Worm (Caenorhabditis elegans): ENCODE measurements around the gene hrde-2.

The hrde-2 gene

DNA sequence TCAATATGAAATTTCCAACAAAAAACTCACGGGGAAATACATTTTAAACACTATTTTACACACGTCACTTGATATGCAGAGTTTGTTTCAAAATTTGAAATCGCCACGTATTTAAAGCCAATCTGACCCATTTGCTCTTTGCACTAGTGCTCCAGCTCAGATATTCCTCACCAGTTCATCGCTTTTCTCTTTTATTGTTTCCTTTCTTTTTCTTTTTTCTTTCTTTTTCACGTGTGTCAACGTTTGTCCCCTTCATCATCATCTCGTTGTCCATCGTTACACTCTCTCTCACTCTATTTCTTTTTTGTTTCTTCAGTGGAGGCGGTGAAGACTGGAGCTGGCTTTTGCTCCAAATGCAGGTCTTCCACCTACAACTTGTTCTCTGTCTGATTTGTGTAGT is 20.3 kb upstream of the hrde-2 start, which contains the start of gene F02D8.4:
Gene F02D8.4, plus strand, starts transcription at position 301 of the 400 bp plus-strand sequence.
- TF ChIP-seq elt-4 (tag; optimal IDR thresholded peaks at IDR 0.05) (no peak), F13H6.1 (tag; optimal IDR thresholded peaks at IDR 0.05) (no peak), zip-5 (tag; optimal IDR thresholded peaks at IDR 0.05) (no peak), ceh-31 (tag; optimal IDR thresholded peaks at IDR 0.05) (no peak), C38D4.7 (GFP tag; optimal IDR thresholded peaks at IDR 0.05) (no peak), che-1 (tag; optimal IDR thresholded peaks at IDR 0.05) (no peak), madf-2 (tag; optimal IDR thresholded peaks at IDR 0.05) (no peak), pag-3 (tag; optimal IDR thresholded peaks at IDR 0.05; ENCODE audit: borderline replicate concordance) (no peak), pat-9 (tag; optimal IDR thresholded peaks at IDR 0.05) (no peak)

- TF ChIP-seq nfya-1 (tag; optimal IDR thresholded peaks at IDR 0.05) (peak; percentile 19), pag-3 (tag; optimal IDR thresholded peaks at IDR 0.05; ENCODE audit: borderline replicate concordance) (no peak)
Measured at ce11 chrV:14990843-14991242, 14.1 kb upstream of the hrde-2 start, which contains the start of the genes cdt-2 and T01C3.2. TSS of gene cdt-2 (minus strand) at chrV:14991126. TSS of gene T01C3.2 (plus strand) at chrV:14991168.

DNA sequence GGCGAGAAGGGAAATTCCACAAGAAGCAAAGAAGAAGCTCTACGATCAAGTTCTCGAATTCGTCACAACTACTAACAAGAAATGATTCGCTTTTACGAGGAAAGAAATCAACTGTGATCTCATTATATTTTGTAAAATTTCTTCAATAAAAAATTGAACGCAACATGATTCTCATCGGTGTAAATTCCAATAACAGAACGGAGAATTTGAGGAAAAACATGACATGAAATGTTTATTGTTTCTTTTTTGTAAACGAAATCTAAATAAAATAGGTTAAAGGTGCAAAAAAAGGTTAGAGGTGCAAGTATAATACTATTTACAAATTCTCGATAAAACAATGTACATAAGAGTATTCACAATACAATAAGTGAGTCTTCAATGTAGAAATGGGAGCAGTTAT is 13.4 kb upstream of the hrde-2 start:
- no peak for TF ChIP-seq nhr-232 (tag; optimal IDR thresholded peaks at IDR 0.05)
- no peak for TF ChIP-seq unc-3 (GFP tag; conservative IDR thresholded peaks at IDR 0.05)
- no peak for TF ChIP-seq unc-3 (tag; optimal IDR thresholded peaks at IDR 0.05)
- TF ChIP-seq elt-2 (tag; optimal IDR thresholded peaks at IDR 0.05), result no peak
- TF ChIP-seq C08G9.2 (tag; optimal IDR thresholded peaks at IDR 0.05), result no peak
- no peak for TF ChIP-seq dve-1 (tag; optimal IDR thresholded peaks at IDR 0.05)
- TF ChIP-seq fkh-6 (tag; optimal IDR thresholded peaks at IDR 0.05), result no peak
- no peak for TF ChIP-seq hlh-15 (tag; optimal IDR thresholded peaks at IDR 0.05)
- no peak for TF ChIP-seq ceh-22 (tag; optimal IDR thresholded peaks at IDR 0.05)
- TF ChIP-seq K09A11.1 (tag; optimal IDR thresholded peaks at IDR 0.05; ENCODE audit: insufficient read depth), result no peak
- TF ChIP-seq lin-11 (tag; optimal IDR thresholded peaks at IDR 0.05), result no peak
- no peak for TF ChIP-seq che-1 (tag; optimal IDR thresholded peaks at IDR 0.05)
- no peak for TF ChIP-seq tbx-7 (tag; optimal IDR thresholded peaks at IDR 0.05)
- TF ChIP-seq madf-2 (tag; optimal IDR thresholded peaks at IDR 0.05), result no peak
- no peak for TF ChIP-seq ttx-3 (tag; optimal IDR thresholded peaks at IDR 0.05)
- TF ChIP-seq fkh-10 (GFP tag; optimal IDR thresholded peaks at IDR 0.05), result no peak
- no peak for TF ChIP-seq F13H6.1 (tag; optimal IDR thresholded peaks at IDR 0.05)
- no peak for TF ChIP-seq hlh-6 (tag; optimal IDR thresholded peaks at IDR 0.05)
- no peak for TF ChIP-seq C38D4.7 (GFP tag; optimal IDR thresholded peaks at IDR 0.05)

DNA sequence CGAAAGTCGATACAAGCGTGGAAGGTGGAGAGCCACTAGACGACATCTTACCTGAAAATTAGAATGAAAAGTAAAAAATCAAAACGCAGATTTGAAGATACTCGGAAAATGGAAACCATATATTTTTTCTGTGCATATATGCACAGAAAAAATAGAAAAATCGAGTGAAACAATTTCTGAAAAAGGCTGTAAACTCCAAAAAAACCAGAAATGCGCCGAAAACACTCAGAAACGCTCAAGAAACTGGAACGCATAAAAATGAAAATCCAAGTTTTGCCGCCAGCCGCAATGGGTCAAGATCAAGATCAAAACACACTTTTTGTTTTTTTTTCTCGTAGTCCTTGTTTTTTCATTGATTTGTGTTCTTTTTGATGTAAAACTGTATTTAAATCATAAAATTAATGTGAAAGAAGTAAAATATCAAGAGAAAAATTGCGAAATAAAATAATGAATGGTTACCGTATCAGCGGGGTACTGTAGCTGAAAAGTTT is 12.2 kb upstream of the hrde-2 start, which contains the start of gene T01C3.3:
Gene T01C3.3, minus strand, starts transcription at position 51 of the 491 bp plus-strand sequence.
- no peak for TF ChIP-seq mec-3 (tag; optimal IDR thresholded peaks at IDR 0.05; ENCODE audit: borderline replicate concordance)
- TF ChIP-seq hlh-6 (tag; optimal IDR thresholded peaks at IDR 0.05), result no peak
- TF ChIP-seq eyg-1 (tag; optimal IDR thresholded peaks at IDR 0.05), result no peak
- no peak for TF ChIP-seq fkh-10 (GFP tag; optimal IDR thresholded peaks at IDR 0.05)
- TF ChIP-seq K09A11.1 (tag; optimal IDR thresholded peaks at IDR 0.05; ENCODE audit: insufficient read depth), result no peak
- no peak for TF ChIP-seq pros-1 (tag; optimal IDR thresholded peaks at IDR 0.05)
- no peak for TF ChIP-seq ceh-24 (tag; optimal IDR thresholded peaks at IDR 0.05)
- TF ChIP-seq ceh-2 (tag; optimal IDR thresholded peaks at IDR 0.05), result no peak
- no peak for TF ChIP-seq pqm-1 (tag; optimal IDR thresholded peaks at IDR 0.05)
- TF ChIP-seq sox-2 (GFP tag; IDR thresholded peaks at IDR 0.05), result no peak
- no peak for TF ChIP-seq syd-9 (tag; optimal IDR thresholded peaks at IDR 0.05)
- no peak for TF ChIP-seq ref-2 (tag; optimal IDR thresholded peaks at IDR 0.05)

DNA sequence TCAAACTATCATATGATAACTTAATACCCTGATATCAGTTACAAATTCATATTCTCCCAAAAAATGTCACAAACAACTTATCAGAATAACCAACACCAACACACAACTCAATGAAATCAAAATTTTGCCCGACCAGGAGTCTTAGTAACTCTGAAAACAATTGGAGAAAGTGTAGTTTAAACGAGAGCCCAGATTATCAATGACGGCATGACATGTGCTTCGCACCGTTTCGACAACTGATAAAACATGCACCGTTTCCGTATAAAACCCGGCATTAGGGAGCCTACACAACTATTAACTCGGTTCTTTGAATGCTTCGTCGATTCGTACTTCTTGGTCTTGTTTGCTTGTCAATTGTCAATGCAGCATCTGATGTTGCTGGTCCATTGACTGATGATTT is 11.3 kb upstream of the hrde-2 start, which contains the start of gene fil-1:
Gene fil-1, plus strand, starts transcription at position 219 of the 400 bp plus-strand sequence.
- no peak for TF ChIP-seq npax-4 (tag; optimal IDR thresholded peaks at IDR 0.05)
- no peak for TF ChIP-seq zip-5 (tag; optimal IDR thresholded peaks at IDR 0.05)
- TF ChIP-seq ceh-24 (tag; optimal IDR thresholded peaks at IDR 0.05), result no peak
- no peak for TF ChIP-seq dve-1 (tag; optimal IDR thresholded peaks at IDR 0.05)
- TF ChIP-seq syd-9 (tag; optimal IDR thresholded peaks at IDR 0.05), result no peak
- no peak for TF ChIP-seq F13H6.1 (tag; optimal IDR thresholded peaks at IDR 0.05)
- no peak for TF ChIP-seq unc-86 (tag; optimal IDR thresholded peaks at IDR 0.05)
- TF ChIP-seq lim-6 (tag; optimal IDR thresholded peaks at IDR 0.05), result no peak
- no peak for TF ChIP-seq ets-4 (tag; optimal IDR thresholded peaks at IDR 0.05)
- no peak for TF ChIP-seq unc-55 (GFP tag; optimal IDR thresholded peaks at IDR 0.05)
- TF ChIP-seq gmeb-2 (tag; optimal IDR thresholded peaks at IDR 0.05), result no peak
- no peak for TF ChIP-seq hlh-15 (tag; optimal IDR thresholded peaks at IDR 0.05)
- no peak for TF ChIP-seq ceh-30 (tag; optimal IDR thresholded peaks at IDR 0.05)
- no peak for TF ChIP-seq eyg-1 (tag; optimal IDR thresholded peaks at IDR 0.05)

All from whole organism, late embryonic.